Fruit fly (Drosophila melanogaster): ENCODE data around the gene Ugt302K1.

Ugt302K1 gene

DNA sequence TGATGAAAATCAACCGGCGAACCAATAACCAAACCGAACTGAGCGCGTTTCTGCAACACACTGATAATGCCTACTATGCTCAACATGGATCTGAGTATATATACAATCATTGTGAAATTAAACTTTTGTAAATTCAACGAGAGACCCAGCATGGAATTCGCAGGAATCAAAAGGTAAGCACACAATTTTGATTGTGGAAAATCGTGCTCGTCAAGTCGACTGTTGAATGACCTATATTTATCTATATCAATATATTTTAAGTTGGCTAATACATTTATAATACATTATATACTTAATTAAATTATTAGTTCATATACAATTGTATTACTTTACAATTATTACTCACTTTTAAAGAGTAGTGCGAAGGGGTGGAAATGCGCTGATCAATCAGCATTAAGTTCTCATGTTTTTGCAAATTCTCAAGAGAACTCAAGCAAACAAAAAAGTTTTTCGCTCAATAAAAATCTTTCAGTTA, at the start of gene Ugt302K1:
Ugt302K1 (minus strand) TSS at position 51 of the 475 bp plus-strand sequence.
- peak; percentile 77; the same call in 2 of the 3 replicates for TF ChIP-seq CG6163 (GFP tag; IDR thresholded peaks at IDR 0.05)
- peak; percentile 57 for TF ChIP-seq CG10669 (GFP tag; optimal IDR thresholded peaks at IDR 0.05)
- peak; percentile 57 for TF ChIP-seq CG10631 (GFP tag; optimal IDR thresholded peaks at IDR 0.05)
- no peak for TF ChIP-seq fkh (GFP tag; optimal IDR thresholded peaks at IDR 0.05)
- peak; percentile 45 for TF ChIP-seq spab (GFP tag; optimal IDR thresholded peaks at IDR 0.05)
- TF ChIP-seq esn (GFP tag; optimal IDR thresholded peaks at IDR 0.05), result no peak
- TF ChIP-seq CG7368 (GFP tag; optimal IDR thresholded peaks at IDR 0.05), result peak; percentile 4
- peak; percentile 56 for TF ChIP-seq CG3032 (tag; optimal IDR thresholded peaks at IDR 0.05)
- peak; percentile 11 for TF ChIP-seq CG11902 (GFP tag; optimal IDR thresholded peaks at IDR 0.05)
- TF ChIP-seq topi (GFP tag; optimal IDR thresholded peaks at IDR 0.05), result peak; percentile 63
- TF ChIP-seq Hr4 (GFP tag; optimal IDR thresholded peaks at IDR 0.05), result no peak
- TF ChIP-seq Eip78C (GFP tag), result peak; percentile 84
- TF ChIP-seq achi (GFP tag; optimal IDR thresholded peaks at IDR 0.05), result peak; percentile 51
- TF ChIP-seq CG31627 (GFP tag; optimal IDR thresholded peaks at IDR 0.05), result no peak
- TF ChIP-seq Blimp-1 (GFP tag; optimal IDR thresholded peaks at IDR 0.05), result peak; percentile 35
- TF ChIP-seq Sox15 (GFP tag; optimal IDR thresholded peaks at IDR 0.05), result peak; percentile 1
- TF ChIP-seq CG4318 (GFP tag; optimal IDR thresholded peaks at IDR 0.05), result no peak
- peak; percentile 58 for TF ChIP-seq dsx (GFP tag; optimal IDR thresholded peaks at IDR 0.05; ENCODE audit: poor library complexity, severe bottlenecking)
- no peak for TF ChIP-seq ss (GFP tag; optimal IDR thresholded peaks at IDR 0.05)
- no peak for TF ChIP-seq CG6808 (GFP tag; optimal IDR thresholded peaks at IDR 0.05)
- TF ChIP-seq CG15336 (GFP tag; IDR thresholded peaks at IDR 0.05), result no peak; the same call in 1 of the 2 replicates
- peak; percentile 77 for TF ChIP-seq eg (GFP tag; IDR thresholded peaks at IDR 0.05)
- no peak for TF ChIP-seq CG6854 (GFP tag; optimal IDR thresholded peaks at IDR 0.05)
- TF ChIP-seq CG6276 (GFP tag; optimal IDR thresholded peaks at IDR 0.05), result no peak
- TF ChIP-seq Smox (GFP tag; optimal IDR thresholded peaks at IDR 0.05), result peak; percentile 12
- no peak for TF ChIP-seq Eip75B (GFP tag; optimal IDR thresholded peaks at IDR 0.05)
- peak; percentile 7 for TF ChIP-seq Hr39 (GFP tag; optimal IDR thresholded peaks at IDR 0.05)
- peak; percentile 22; the same call in 1 of the 2 replicates for TF ChIP-seq CG11294 (GFP tag; IDR thresholded peaks at IDR 0.05)
- no peak for TF ChIP-seq lz (GFP tag; optimal IDR thresholded peaks at IDR 0.05)
- TF ChIP-seq acj6 (GFP tag; optimal IDR thresholded peaks at IDR 0.05), result peak; percentile 36
- peak; percentile 43 for TF ChIP-seq Sox102F (GFP tag; optimal IDR thresholded peaks at IDR 0.05)
- TF ChIP-seq CG11762 (GFP tag; optimal IDR thresholded peaks at IDR 0.05; ENCODE audit: insufficient read depth), result peak; percentile 24
- TF ChIP-seq cyc (GFP tag; optimal IDR thresholded peaks at IDR 0.05), result peak; percentile 59
- TF ChIP-seq CG16779 (tag; optimal IDR thresholded peaks at IDR 0.05), result no peak
- TF ChIP-seq vri (GFP tag; optimal IDR thresholded peaks at IDR 0.05), result peak; percentile 4
- no peak for TF ChIP-seq pdm3 (GFP tag; optimal IDR thresholded peaks at IDR 0.05)
- TF ChIP-seq Met (GFP tag; optimal IDR thresholded peaks at IDR 0.05), result peak; percentile 53
- no peak for TF ChIP-seq Ets21C (GFP tag; optimal IDR thresholded peaks at IDR 0.05)
- no peak for TF ChIP-seq fd59A (GFP tag; optimal IDR thresholded peaks at IDR 0.05)
- peak; percentile 39 for TF ChIP-seq CG34406 (GFP tag; optimal IDR thresholded peaks at IDR 0.05)
- TF ChIP-seq CG3919 (GFP tag; optimal IDR thresholded peaks at IDR 0.05), result peak; percentile 61
- peak; percentile 19 for TF ChIP-seq CG6792 (GFP tag; optimal IDR thresholded peaks at IDR 0.05)
- no peak for TF ChIP-seq CG1621 (tag; optimal IDR thresholded peaks at IDR 0.05)
- peak; percentile 11 for TF ChIP-seq Sox14 (GFP tag; optimal IDR thresholded peaks at IDR 0.05)
- TF ChIP-seq CG8632 (GFP tag; optimal IDR thresholded peaks at IDR 0.05), result peak; percentile 25
- TF ChIP-seq svp (GFP tag), result peak; percentile 81
- TF ChIP-seq Ets96B (tag; optimal IDR thresholded peaks at IDR 0.05), result peak; percentile 67
- TF ChIP-seq Hr38 (GFP tag; optimal IDR thresholded peaks at IDR 0.05), result no peak
- TF ChIP-seq CG9139 (GFP tag; optimal IDR thresholded peaks at IDR 0.05), result peak; percentile 23
- TF ChIP-seq CG8119 (GFP tag; IDR thresholded peaks at IDR 0.05), result peak; percentile 62
- TF ChIP-seq dac (GFP tag; optimal IDR thresholded peaks at IDR 0.05), result no peak
- no peak for TF ChIP-seq net (GFP tag; optimal IDR thresholded peaks at IDR 0.05)

All from whole organism, prepupa.